Fruit fly (Drosophila melanogaster) whole organism, embryonic: Measurements from ENCODE around the gene CG34301.

ENCODE experiments used
- Atf3 ChIP-seq: fragments of 200-800 bp; sonication (Bioruptor generic); optimal IDR thresholded peaks from 3 replicates; lab custom pipeline; 2016; ENCODE audit warnings: missing biosample characterization, missing genetic modification characterization
- Bdp1 ChIP-seq: fragments of 200-800 bp; sonication (Bioruptor generic); optimal IDR thresholded peaks from 3 replicates; lab custom pipeline; 2016; ENCODE audit warnings: missing biosample characterization, missing genetic modification characterization
- CG11456 ChIP-seq: fragments of 200-800 bp; sonication (Bioruptor generic); IDR thresholded peaks from 3 replicates; pipeline ENCODE4 v1.3.6; 2022; ENCODE audit warnings: missing biosample characterization, missing genetic modification characterization
- CG11695 ChIP-seq: fragments of 200-800 bp; sonication (Bioruptor generic); IDR thresholded peaks from 3 replicates; pipeline ENCODE4 v1.3.6; 2022; ENCODE audit warnings: missing biosample characterization, missing genetic modification characterization
- CG1233 ChIP-seq: fragments of 200-800 bp; sonication (Bioruptor generic); optimal IDR thresholded peaks from 4 replicates; lab custom pipeline; 2018; ENCODE audit warnings: missing biosample characterization, mild to moderate bottlenecking, missing genetic modification characterization
- CG12659 ChIP-seq: fragments of 200-800 bp; sonication (Bioruptor generic); optimal IDR thresholded peaks from 3 replicates; lab custom pipeline; 2017; ENCODE audit warnings: mild to moderate bottlenecking, missing biosample characterization, missing genetic modification reagents, missing genetic modification characterization
- CG18262 ChIP-seq: fragments of 200-800 bp; optimal IDR thresholded peaks from 3 replicates; lab custom pipeline; 2019; ENCODE audit warnings: missing biosample characterization, mild to moderate bottlenecking, missing genetic modification characterization, moderate library complexity
- CG1832 ChIP-seq: fragments of 200-800 bp; sonication (Bioruptor generic); optimal IDR thresholded peaks from 2 replicates; lab custom pipeline; 2017; ENCODE audit warnings: missing biosample characterization, mild to moderate bottlenecking, missing genetic modification characterization, inconsistent platforms
- CG18599 ChIP-seq: fragments of 200-800 bp; sonication (Bioruptor generic); optimal IDR thresholded peaks from 3 replicates; lab custom pipeline; 2017; ENCODE audit warnings: missing biosample characterization, missing genetic modification characterization, mild to moderate bottlenecking, moderate library complexity, missing genetic modification reagents
- CG30020 ChIP-seq: fragments of 200-800 bp; optimal IDR thresholded peaks from 2 replicates; lab custom pipeline; 2019; ENCODE audit warnings: missing biosample characterization, mild to moderate bottlenecking, missing genetic modification characterization, moderate library complexity
- CG33557 ChIP-seq: fragments of 200-800 bp; sonication (Bioruptor generic); optimal IDR thresholded peaks from 2 replicates; lab custom pipeline; 2019; ENCODE audit warnings: missing biosample characterization, mild to moderate bottlenecking, missing genetic modification characterization, moderate library complexity
- CG6654 ChIP-seq: fragments of 200-800 bp; sonication (Bioruptor generic); optimal IDR thresholded peaks from 2 replicates; lab custom pipeline; 2017; ENCODE audit warnings: missing biosample characterization, mild to moderate bottlenecking, missing genetic modification characterization
- CG7987 ChIP-seq: fragments of 200-800 bp; sonication (Bioruptor generic); optimal IDR thresholded peaks from 2 replicates; lab custom pipeline; 2018; ENCODE audit warnings: missing biosample characterization, mild to moderate bottlenecking, missing genetic modification characterization, moderate library complexity
- CG8290 ChIP-seq, 3 experiments: fragments of 200-800 bp; sonication (Bioruptor generic); optimal IDR thresholded peaks; 2 replicates each; lab custom pipeline; 2016 to 2019; ENCODE audit warnings: missing biosample characterization in 3 of 3, missing genetic modification characterization in 3 of 3, mild to moderate bottlenecking in 2 of 3, moderate library complexity in 1 of 3
- CG9215 ChIP-seq: fragments of 200-800 bp; sonication (Bioruptor generic); IDR thresholded peaks from 2 replicates; pipeline ENCODE4 v1.3.6; 2022; ENCODE audit warnings: missing biosample characterization, missing genetic modification characterization
- Chrac-16 ChIP-seq: fragments of 200-800 bp; sonication (Bioruptor generic); optimal IDR thresholded peaks from 3 replicates; lab custom pipeline; 2016; ENCODE audit warnings: missing biosample characterization, missing genetic modification characterization
- CoRest ChIP-seq: fragments of 200-800 bp; sonication (Bioruptor generic); optimal IDR thresholded peaks from 3 replicates; lab custom pipeline; 2018; ENCODE audit warnings: missing biosample characterization, mild to moderate bottlenecking, missing genetic modification characterization, moderate library complexity
- Dek ChIP-seq: fragments of 200-800 bp; sonication (Bioruptor generic); optimal IDR thresholded peaks from 3 replicates; lab custom pipeline; 2019; ENCODE audit warnings: missing biosample characterization, mild to moderate bottlenecking, missing genetic modification characterization, moderate library complexity
- Doc2 ChIP-seq: fragments of 200-800 bp; sonication (Bioruptor generic); IDR thresholded peaks from 2 replicates; pipeline ENCODE4 v1.3.6; 2022; ENCODE audit warnings: missing biosample characterization, missing genetic modification characterization
- Dp ChIP-seq: fragments of 200-800 bp; sonication (Bioruptor generic); optimal IDR thresholded peaks from 2 replicates; lab custom pipeline; 2018; ENCODE audit warnings: missing biosample characterization, mild to moderate bottlenecking, missing genetic modification characterization, moderate library complexity
- Elba2 ChIP-seq: fragments of 200-800 bp; sonication (Bioruptor generic); optimal IDR thresholded peaks from 3 replicates; lab custom pipeline; 2016; ENCODE audit warnings: missing biosample characterization, missing genetic modification characterization
- HmgD ChIP-seq: fragments of 200-800 bp; sonication (Bioruptor generic); optimal IDR thresholded peaks from 3 replicates; lab custom pipeline; 2016; ENCODE audit warnings: missing biosample characterization, missing genetic modification characterization
- Hr3 ChIP-seq: fragments of 200-800 bp; sonication (Bioruptor generic); optimal IDR thresholded peaks from 3 replicates; lab custom pipeline; 2016; ENCODE audit warnings: missing biosample characterization, missing genetic modification characterization
- Hr39 ChIP-seq: fragments of >200 bp; optimal IDR thresholded peaks from 2 replicates; lab custom pipeline; 2017
- Jarid2 ChIP-seq: fragments of 200-800 bp; sonication (Bioruptor generic); optimal IDR thresholded peaks from 3 replicates; lab custom pipeline; 2017; ENCODE audit warnings: mild to moderate bottlenecking, missing biosample characterization, missing genetic modification reagents, missing genetic modification characterization
- Nf-YA ChIP-seq: fragments of 200-800 bp; sonication (Bioruptor generic); IDR thresholded peaks from 2 replicates; pipeline ENCODE4 v1.3.6; 2022; ENCODE audit warnings: missing biosample characterization, missing genetic modification characterization
- NfI ChIP-seq: fragments of 200-800 bp; sonication (Bioruptor generic); optimal IDR thresholded peaks from 3 replicates; lab custom pipeline; 2018; ENCODE audit warnings: missing biosample characterization, mild to moderate bottlenecking, missing genetic modification characterization, moderate library complexity
- Oaz ChIP-seq: fragments of 200-800 bp; sonication (Bioruptor generic); IDR thresholded peaks from 2 replicates; pipeline ENCODE4 v1.3.6; 2022; ENCODE audit warnings: missing biosample characterization, missing genetic modification characterization
- Oli ChIP-seq: fragments of 200-800 bp; sonication (Bioruptor generic); optimal IDR thresholded peaks from 2 replicates; lab custom pipeline; 2018; ENCODE audit warnings: missing biosample characterization, mild to moderate bottlenecking, missing genetic modification characterization, moderate library complexity
- Opbp ChIP-seq: fragments of 200-800 bp; sonication (Bioruptor generic); IDR thresholded peaks from 3 replicates; pipeline ENCODE4 v1.3.6; 2022; ENCODE audit warnings: missing biosample characterization, missing genetic modification characterization; ENCODE audit not compliant: partially characterized antibody
- PHDP ChIP-seq: fragments of 200-800 bp; sonication (Bioruptor generic); optimal IDR thresholded peaks from 3 replicates; lab custom pipeline; 2018; ENCODE audit warnings: missing biosample characterization, mild to moderate bottlenecking, missing genetic modification characterization, moderate library complexity
- Rfx ChIP-seq: fragments of 200-800 bp; sonication (Bioruptor generic); IDR thresholded peaks from 2 replicates; pipeline ENCODE4 v1.3.6; 2022; ENCODE audit warnings: missing biosample characterization, missing genetic modification characterization
- Side ChIP-seq: fragments of 200-800 bp; sonication (Bioruptor generic); optimal IDR thresholded peaks from 2 replicates; lab custom pipeline; 2016; ENCODE audit warnings: missing biosample characterization, missing genetic modification characterization
- al ChIP-seq: fragments of 200-800 bp; sonication (Bioruptor generic); IDR thresholded peaks from 2 replicates; pipeline ENCODE4 v1.3.6; 2022; ENCODE audit warnings: missing biosample characterization, missing genetic modification characterization
- ash1 ChIP-seq: fragments of 200-800 bp; sonication (Bioruptor generic); optimal IDR thresholded peaks from 2 replicates; lab custom pipeline; 2018; ENCODE audit warnings: missing biosample characterization, mild to moderate bottlenecking, missing genetic modification characterization
- cato ChIP-seq: fragments of 200-800 bp; sonication (Bioruptor generic); optimal IDR thresholded peaks from 2 replicates; lab custom pipeline; 2016; ENCODE audit warnings: missing biosample characterization, missing genetic modification characterization, borderline replicate concordance
- fd102C ChIP-seq: fragments of 200-800 bp; sonication (Bioruptor generic); optimal IDR thresholded peaks from 2 replicates; lab custom pipeline; 2018; ENCODE audit warnings: missing biosample characterization, mild to moderate bottlenecking, missing genetic modification characterization, moderate library complexity
- fu2 ChIP-seq: fragments of 200-800 bp; sonication (Bioruptor generic); optimal IDR thresholded peaks from 2 replicates; lab custom pipeline; 2016; ENCODE audit warnings: missing biosample characterization, missing genetic modification characterization
- gem ChIP-seq: fragments of 200-800 bp; sonication (Bioruptor generic); optimal IDR thresholded peaks from 2 replicates; lab custom pipeline; 2019; ENCODE audit warnings: missing biosample characterization, mild to moderate bottlenecking, missing genetic modification characterization, moderate library complexity
- grn ChIP-seq: fragments of 200-800 bp; sonication (Bioruptor generic); optimal IDR thresholded peaks from 3 replicates; lab custom pipeline; 2017; ENCODE audit warnings: missing biosample characterization, missing genetic modification characterization
- gro ChIP-seq: fragments of 200-800 bp; sonication (Bioruptor generic); optimal IDR thresholded peaks from 2 replicates; lab custom pipeline; 2016; ENCODE audit warnings: missing biosample characterization, missing genetic modification characterization
- her ChIP-seq: fragments of 200-800 bp; sonication (Bioruptor generic); optimal IDR thresholded peaks from 2 replicates; lab custom pipeline; 2016; ENCODE audit warnings: missing biosample characterization, missing genetic modification characterization
- kah ChIP-seq: fragments of 200-800 bp; sonication (Bioruptor generic); optimal IDR thresholded peaks from 2 replicates; lab custom pipeline; 2018; ENCODE audit warnings: missing biosample characterization, mild to moderate bottlenecking, missing genetic modification characterization
- pb ChIP-seq: fragments of 200-800 bp; sonication (Bioruptor generic); optimal IDR thresholded peaks from 3 replicates; lab custom pipeline; 2016; ENCODE audit warnings: missing biosample characterization, missing genetic modification characterization
- pros ChIP-seq: fragments of 200-800 bp; sonication (Bioruptor generic); optimal IDR thresholded peaks from 3 replicates; lab custom pipeline; 2019; ENCODE audit warnings: missing biosample characterization, mild to moderate bottlenecking, missing genetic modification characterization, moderate library complexity
- stwl ChIP-seq: fragments of 200-800 bp; sonication (Bioruptor generic); optimal IDR thresholded peaks from 3 replicates; lab custom pipeline; 2018; ENCODE audit warnings: missing biosample characterization, mild to moderate bottlenecking, missing genetic modification characterization, moderate library complexity
- sug ChIP-seq: fragments of 200-800 bp; optimal IDR thresholded peaks from 2 replicates; lab custom pipeline; 2019; ENCODE audit warnings: missing biosample characterization, mild to moderate bottlenecking, missing genetic modification characterization, moderate library complexity
- tgo ChIP-seq: fragments of 200-800 bp; sonication (Bioruptor generic); IDR thresholded peaks from 3 replicates; pipeline ENCODE4 v1.3.6; 2022; ENCODE audit warnings: missing biosample characterization, missing genetic modification characterization
- ttk ChIP-seq: fragments of 200-800 bp; sonication (Bioruptor generic); IDR thresholded peaks from 2 replicates; pipeline ENCODE4 v2.1.2; 2022; ENCODE audit warnings: missing biosample characterization, missing genetic modification characterization
- zen2 ChIP-seq: fragments of 200-800 bp; sonication (Bioruptor generic); IDR thresholded peaks from 3 replicates; pipeline ENCODE4 v1.3.6; 2022; ENCODE audit warnings: missing biosample characterization, missing genetic modification characterization; ENCODE audit not compliant: partially characterized antibody

The CG34301 gene

DNA sequence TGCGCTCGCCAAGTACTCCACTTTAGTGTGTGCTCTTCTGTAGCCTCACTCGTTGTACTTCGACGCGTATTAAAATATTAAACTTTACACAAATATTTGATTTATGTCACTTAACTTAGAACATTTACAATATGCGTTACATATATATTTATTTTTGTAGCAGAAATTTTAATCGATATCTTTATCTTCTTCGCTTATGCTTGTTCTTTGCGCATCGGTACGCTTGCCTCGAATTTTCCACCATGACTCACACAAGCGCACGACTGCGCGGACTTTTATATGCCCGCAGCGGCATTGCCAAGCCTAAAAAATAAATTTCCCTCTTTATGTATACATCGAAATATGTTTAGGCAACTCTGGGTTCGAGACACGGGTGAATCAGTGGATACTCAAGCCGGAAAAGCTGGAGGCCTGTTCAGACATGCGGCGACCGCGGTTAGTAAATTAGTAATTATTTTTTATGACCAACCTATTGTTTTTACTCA lies 47.2 kb downstream of the CG34301 start, which contains the start of gene aqz (continued):
- TF ChIP-seq gem (tag; lab: Kevin White, UChicago) (peak; percentile 38), cato (no peak), PHDP (tag; lab: Kevin White, UChicago) (peak; percentile 19), CG1233 (GFP tag; lab: Kevin White, UChicago) (peak; percentile 68), CG33557 (peak; percentile 58), CG30020 (peak; percentile 92), CG11695 (peak; percentile 52; the same call in 1 of the 3 replicates), Dek (tag; lab: Kevin White, UChicago) (peak; percentile 72), CoRest (peak; percentile 62), Hr3 (GFP tag; lab: Kevin White, UChicago) (no peak), NfI (peak; percentile 64), Rfx (GFP tag; lab: Robert Waterston, UW) (peak; percentile 74), CG12659 (GFP tag; lab: Kevin White, UChicago) (peak; percentile 73), Nf-YA (GFP tag; lab: Robert Waterston, UW) (peak; percentile 24; the same call in 1 of the 2 replicates), Atf3 (GFP tag; lab: Kevin White, UChicago) (peak; percentile 78), gro (GFP tag; lab: Kevin White, UChicago) (peak; percentile 72), pros (GFP tag; lab: Kevin White, UChicago) (no peak), CG7987 (GFP tag; lab: Kevin White, UChicago) (peak; percentile 70), CG18262 (tag; lab: Kevin White, UChicago) (peak; percentile 52), Chrac-16 (GFP tag; lab: Kevin White, UChicago) (peak; percentile 32), Dp (GFP tag; lab: Kevin White, UChicago) (peak; percentile 77), tgo (GFP tag; lab: Robert Waterston, UW) (peak; percentile 35; the same call in 2 of the 3 replicates), Oaz (GFP tag; lab: Robert Waterston, UW) (no peak), sug (tag; lab: Kevin White, UChicago) (peak; percentile 80), Bdp1 (GFP tag; lab: Kevin White, UChicago) (peak; percentile 41), Opbp (GFP tag; lab: Robert Waterston, UW) (peak; percentile 79), HmgD (GFP tag; lab: Kevin White, UChicago) (peak; percentile 81), fd102C (GFP tag; lab: Kevin White, UChicago) (peak; percentile 47), ttk (GFP tag; lab: Robert Waterston, UW) (peak; percentile 57; the same call in 1 of the 2 replicates), zen2 (no peak), al (GFP tag; lab: Robert Waterston, UW) (0 out of 2 replicates have a peak, but pooled peaks have one; percentile 25), CG8290 (GFP tag; optimal IDR thresholded peaks at IDR 0.05; lab: Kevin White, UChicago) (no peak), CG8290 (tag; optimal IDR thresholded peaks at IDR 0.05; lab: Kevin White, UChicago) (peak in 1 of 2 experiments; percentile 89), Jarid2 (GFP tag; lab: Kevin White, UChicago) (peak; percentile 88), CG18599 (GFP tag; lab: Kevin White, UChicago) (peak; percentile 63), Doc2 (GFP tag; lab: Robert Waterston, UW) (no peak), Elba2 (GFP tag; lab: Kevin White, UChicago) (peak; percentile 31), CG9215 (GFP tag; lab: Robert Waterston, UW) (peak; percentile 100), Side (peak; percentile 74), CG11456 (peak; percentile 84), pb (peak; percentile 59), fu2 (GFP tag; lab: Kevin White, UChicago) (peak; percentile 58), grn (peak; percentile 89), CG1832 (GFP tag; lab: Kevin White, UChicago) (no peak), kah (GFP tag; lab: Kevin White, UChicago) (peak; percentile 68), CG6654 (no peak), ash1 (GFP tag; lab: Kevin White, UChicago) (peak; percentile 78), Oli (no peak), her (GFP tag; lab: Kevin White, UChicago) (peak; percentile 76), Hr39 (no peak), stwl (tag; lab: Kevin White, UChicago) (peak; percentile 84)
